Fruit fly (Drosophila melanogaster): ENCODE measurements around the gene Drsl4.

DNA sequence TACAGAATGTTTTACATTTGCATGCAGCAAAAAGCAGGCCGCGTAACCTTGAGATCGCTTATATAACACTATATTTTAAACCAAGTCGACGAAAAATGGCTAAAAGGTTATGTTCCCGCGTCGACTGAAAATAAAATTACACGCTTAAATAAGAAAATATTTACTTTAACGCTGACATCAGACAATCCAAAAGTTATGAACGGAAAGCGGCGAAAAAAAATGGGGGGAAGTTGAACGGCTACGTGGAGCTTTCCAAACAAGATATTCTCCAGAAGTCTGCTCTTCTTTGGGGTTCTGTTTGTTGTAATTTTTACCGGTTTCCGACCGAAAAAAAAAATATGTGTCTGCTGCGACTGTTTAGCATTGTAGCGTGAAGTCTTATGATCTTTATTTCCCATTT, 29.1 kb downstream of the Drsl4 start:
- TF ChIP-seq CG8478 (optimal IDR thresholded peaks at IDR 0.05) (no peak), usp (GFP tag; optimal IDR thresholded peaks at IDR 0.05) (no peak), psq (optimal IDR thresholded peaks at IDR 0.05) (no peak), pan (optimal IDR thresholded peaks at IDR 0.05) (no peak), Dll (optimal IDR thresholded peaks at IDR 0.05) (no peak)
